Worm (Caenorhabditis elegans) whole organism, late embryonic: ENCODE data around the gene sdz-27.

ENCODE experiments used
- C08G9.2 ChIP-seq: sonication (generic microtip); optimal IDR thresholded peaks from 2 replicates; lab custom pipeline; 2016; ENCODE audit warnings: mild to moderate bottlenecking, missing genetic modification characterization, moderate library complexity, missing compliant biosample characterization
- C38D4.7 ChIP-seq: fragments of 200-800 bp; sonication (Bioruptor generic); optimal IDR thresholded peaks from 2 replicates; lab custom pipeline; 2018; ENCODE audit warnings: mild to moderate bottlenecking, missing genetic modification characterization, moderate library complexity, missing compliant biosample characterization
- F13H6.1 ChIP-seq: sonication (generic microtip); optimal IDR thresholded peaks from 2 replicates; lab custom pipeline; 2016; ENCODE audit warnings: missing genetic modification characterization, missing compliant biosample characterization
- K02D7.2 ChIP-seq: sonication (generic microtip); optimal IDR thresholded peaks from 2 replicates; lab custom pipeline; 2017; ENCODE audit warnings: mild to moderate bottlenecking, missing genetic modification characterization, missing compliant biosample characterization
- K09A11.1 ChIP-seq: sonication (generic microtip); optimal IDR thresholded peaks from 2 replicates; lab custom pipeline; 2017; ENCODE audit warnings: antibody characterized with exemption, mild to moderate bottlenecking, missing genetic modification characterization, missing compliant biosample characterization; ENCODE audit not compliant: insufficient read depth
- T23F11.4 ChIP-seq: fragments of 200-800 bp; sonication (Bioruptor generic); optimal IDR thresholded peaks from 2 replicates; lab custom pipeline; 2018; ENCODE audit warnings: mild to moderate bottlenecking, missing genetic modification characterization, missing compliant biosample characterization
- ama-1 ChIP-seq: fragments of 150-350 bp; optimal IDR thresholded peaks from 2 replicates; lab custom pipeline; 2014
- ceh-14 ChIP-seq: sonication (generic microtip); optimal IDR thresholded peaks from 2 replicates; lab custom pipeline; 2016; ENCODE audit warnings: missing genotype, missing genetic modification characterization, missing compliant biosample characterization
- ceh-22 ChIP-seq: sonication (generic microtip); optimal IDR thresholded peaks from 2 replicates; lab custom pipeline; 2017; ENCODE audit warnings: missing biosample characterization, missing genetic modification characterization
- ceh-30 ChIP-seq: fragments of 150-350 bp; optimal IDR thresholded peaks from 2 replicates; lab custom pipeline; 2014; ENCODE audit warnings: missing biosample characterization, missing genetic modification characterization
- ceh-31 ChIP-seq: sonication (generic microtip); optimal IDR thresholded peaks from 2 replicates; lab custom pipeline; 2016; ENCODE audit warnings: missing genetic modification characterization, missing compliant biosample characterization
- ceh-34 ChIP-seq: sonication (generic microtip); optimal IDR thresholded peaks from 2 replicates; lab custom pipeline; 2016; ENCODE audit warnings: mild to moderate bottlenecking, missing genetic modification characterization, missing compliant biosample characterization
- ceh-9 ChIP-seq: sonication (generic microtip); optimal IDR thresholded peaks from 2 replicates; lab custom pipeline; 2016; ENCODE audit warnings: mild to moderate bottlenecking, missing genetic modification characterization, inconsistent platforms, missing compliant biosample characterization
- che-1 ChIP-seq: sonication (generic microtip); optimal IDR thresholded peaks from 2 replicates; lab custom pipeline; 2016; ENCODE audit warnings: mild to moderate bottlenecking, missing genetic modification characterization, missing compliant biosample characterization
- dmd-4 ChIP-seq: sonication (generic microtip); optimal IDR thresholded peaks from 2 replicates; lab custom pipeline; 2016; ENCODE audit warnings: borderline replicate concordance, missing genetic modification characterization, missing compliant biosample characterization
- elt-2 ChIP-seq: sonication (generic microtip); optimal IDR thresholded peaks from 2 replicates; lab custom pipeline; 2016; ENCODE audit warnings: missing genetic modification reagents, missing genetic modification characterization, missing compliant biosample characterization
- elt-4 ChIP-seq: sonication (generic microtip); optimal IDR thresholded peaks from 2 replicates; lab custom pipeline; 2016; ENCODE audit warnings: missing genetic modification characterization, missing compliant biosample characterization
- eyg-1 ChIP-seq: sonication (generic microtip); optimal IDR thresholded peaks from 2 replicates; lab custom pipeline; 2016; ENCODE audit warnings: missing genotype, missing genetic modification characterization, missing compliant biosample characterization
- hlh-13 ChIP-seq: fragments of 200-800 bp; sonication (Bioruptor generic); optimal IDR thresholded peaks from 2 replicates; lab custom pipeline; 2018; ENCODE audit warnings: mild to moderate bottlenecking, missing genetic modification characterization, missing compliant biosample characterization
- hlh-15 ChIP-seq: sonication (generic microtip); optimal IDR thresholded peaks from 2 replicates; lab custom pipeline; 2016; ENCODE audit warnings: missing genetic modification characterization, missing compliant biosample characterization
- lin-11 ChIP-seq: fragments of 200-800 bp; sonication (Bioruptor generic); optimal IDR thresholded peaks from 2 replicates; lab custom pipeline; 2018; ENCODE audit warnings: mild to moderate bottlenecking, missing genetic modification characterization, missing compliant biosample characterization
- mec-3 ChIP-seq: sonication (generic microtip); optimal IDR thresholded peaks from 2 replicates; lab custom pipeline; 2016; ENCODE audit warnings: borderline replicate concordance, missing genetic modification characterization, missing compliant biosample characterization
- nhr-11 ChIP-seq: fragments of 150-350 bp; optimal IDR thresholded peaks from 2 replicates; lab custom pipeline; 2014; ENCODE audit warnings: missing biosample characterization, missing genetic modification characterization
- nhr-232 ChIP-seq: sonication (generic microtip); optimal IDR thresholded peaks from 2 replicates; lab custom pipeline; 2016; ENCODE audit warnings: missing genetic modification characterization, missing compliant biosample characterization
- odd-2 ChIP-seq: sonication (generic microtip); optimal IDR thresholded peaks from 2 replicates; lab custom pipeline; 2017; ENCODE audit warnings: antibody characterized with exemption, mild to moderate bottlenecking, missing genetic modification characterization, missing compliant biosample characterization
- pag-3 ChIP-seq: sonication (generic microtip); optimal IDR thresholded peaks from 2 replicates; lab custom pipeline; 2016; ENCODE audit warnings: missing compliant biosample characterization, missing genetic modification characterization, borderline replicate concordance
- pat-9 ChIP-seq: fragments of 200-800 bp; sonication (Bioruptor generic); optimal IDR thresholded peaks from 2 replicates; lab custom pipeline; 2018; ENCODE audit warnings: mild to moderate bottlenecking, missing genetic modification characterization, moderate library complexity, missing compliant biosample characterization
- pax-1 ChIP-seq: fragments of 150-350 bp; optimal IDR thresholded peaks from 2 replicates; lab custom pipeline; 2014; ENCODE audit warnings: missing biosample characterization, missing genetic modification characterization
- pqm-1 ChIP-seq: sonication (generic microtip); optimal IDR thresholded peaks from 2 replicates; lab custom pipeline; 2016; ENCODE audit warnings: missing genetic modification characterization, missing compliant biosample characterization
- pros-1 ChIP-seq: fragments of 150-350 bp; optimal IDR thresholded peaks from 2 replicates; lab custom pipeline; 2014; ENCODE audit warnings: missing biosample characterization, missing genetic modification reagents, missing genetic modification characterization
- ref-2 ChIP-seq: sonication (generic microtip); optimal IDR thresholded peaks from 2 replicates; lab custom pipeline; 2016; ENCODE audit warnings: missing genetic modification characterization, missing compliant biosample characterization
- sdc-2 ChIP-seq: sonication (generic microtip); optimal IDR thresholded peaks from 2 replicates; lab custom pipeline; 2016; ENCODE audit warnings: missing genotype, missing genetic modification characterization, missing compliant biosample characterization
- sox-4 ChIP-seq: sonication (generic microtip); optimal IDR thresholded peaks from 2 replicates; lab custom pipeline; 2017; ENCODE audit warnings: mild to moderate bottlenecking, missing genetic modification characterization, inconsistent platforms, missing compliant biosample characterization
- syd-9 ChIP-seq: sonication (generic microtip); optimal IDR thresholded peaks from 2 replicates; lab custom pipeline; 2016; ENCODE audit warnings: mild to moderate bottlenecking, missing genetic modification characterization, moderate library complexity, missing compliant biosample characterization
- tbx-2 ChIP-seq: sonication (generic microtip); optimal IDR thresholded peaks from 2 replicates; lab custom pipeline; 2016; ENCODE audit warnings: missing genetic modification characterization, missing compliant biosample characterization
- tbx-7 ChIP-seq: sonication (generic microtip); optimal IDR thresholded peaks from 2 replicates; lab custom pipeline; 2016; ENCODE audit warnings: missing genotype, missing genetic modification characterization, missing compliant biosample characterization
- ttx-3 ChIP-seq: sonication (generic microtip); optimal IDR thresholded peaks from 2 replicates; lab custom pipeline; 2016; ENCODE audit warnings: missing genetic modification reagents, missing genetic modification characterization, missing compliant biosample characterization
- unc-42 ChIP-seq: sonication (generic microtip); optimal IDR thresholded peaks from 2 replicates; lab custom pipeline; 2016; ENCODE audit warnings: missing genotype, missing genetic modification characterization, missing compliant biosample characterization
- unc-86 ChIP-seq: sonication (generic microtip); optimal IDR thresholded peaks from 2 replicates; lab custom pipeline; 2016; ENCODE audit warnings: missing genetic modification characterization, missing compliant biosample characterization
- zip-5 ChIP-seq: sonication (generic microtip); optimal IDR thresholded peaks from 2 replicates; lab custom pipeline; 2016; ENCODE audit warnings: missing genetic modification characterization, missing compliant biosample characterization
- ztf-16 ChIP-seq: sonication (generic microtip); optimal IDR thresholded peaks from 2 replicates; lab custom pipeline; 2017; ENCODE audit warnings: missing genetic modification characterization, missing compliant biosample characterization

The sdz-27 gene

ce11 chrIV:11162451-11162850 lies 24.4 kb upstream of the sdz-27 start, which contains the start of gene fbxb-9:
Gene fbxb-9 (minus strand): TSS chrIV:11162551.
- no peak for TF ChIP-seq pag-3
- no peak for TF ChIP-seq tbx-2 (tag; lab: Kevin White, UChicago)
- no peak for TF ChIP-seq K09A11.1 (tag; lab: Kevin White, UChicago)
- no peak for TF ChIP-seq ama-1 (lab: Kevin White, UChicago)
- no peak for TF ChIP-seq ceh-31
- TF ChIP-seq T23F11.4 (GFP tag; lab: Kevin White, UChicago), result no peak
- no peak for TF ChIP-seq pqm-1
- TF ChIP-seq unc-86, result no peak
- TF ChIP-seq tbx-7 (tag; lab: Kevin White, UChicago), result no peak
- TF ChIP-seq pat-9 (tag; lab: Kevin White, UChicago), result no peak
- no peak for TF ChIP-seq elt-2 (tag; lab: Kevin White, UChicago)
- no peak for TF ChIP-seq elt-4 (tag; lab: Kevin White, UChicago)
- TF ChIP-seq dmd-4 (tag; lab: Kevin White, UChicago), result no peak
- no peak for TF ChIP-seq ceh-14
- TF ChIP-seq ceh-9 (tag; lab: Kevin White, UChicago), result no peak

ce11 chrIV:11164831-11165230 lies 22.0 kb upstream of the sdz-27 start, which contains the start of gene C08F8.6:
Gene C08F8.6 (minus strand): TSS chrIV:11164931.
- TF ChIP-seq nhr-11 (tag; lab: Kevin White, UChicago) (no peak), ref-2 (tag; lab: Kevin White, UChicago) (no peak), syd-9 (tag; lab: Kevin White, UChicago) (no peak)

ce11 chrIV:11169652-11170051 lies 17.2 kb upstream of the sdz-27 start, which contains the start of gene nhr-67:
Gene nhr-67 (plus strand): TSS chrIV:11169748.
- TF ChIP-seq ttx-3 (tag; lab: Kevin White, UChicago), result no peak
- TF ChIP-seq unc-42 (tag; lab: Kevin White, UChicago), result no peak
- TF ChIP-seq sdc-2 (tag; lab: Kevin White, UChicago), result no peak
- no peak for TF ChIP-seq hlh-13 (GFP tag; lab: Kevin White, UChicago)
- no peak for TF ChIP-seq ceh-30
- no peak for TF ChIP-seq eyg-1 (tag; lab: Kevin White, UChicago)
- TF ChIP-seq pros-1, result no peak

ce11 chrIV:11174772-11175171 lies 12.1 kb upstream of the sdz-27 start:
- TF ChIP-seq pax-1 (tag; lab: Kevin White, UChicago) (no peak), sdc-2 (tag; lab: Kevin White, UChicago) (no peak), mec-3 (tag; lab: Kevin White, UChicago) (no peak), nhr-232 (tag; lab: Kevin White, UChicago) (no peak), odd-2 (tag; lab: Kevin White, UChicago) (no peak)

- TF ChIP-seq ztf-16 (no peak), elt-2 (tag; lab: Kevin White, UChicago) (no peak), ceh-9 (tag; lab: Kevin White, UChicago) (no peak), ceh-22 (tag; lab: Kevin White, UChicago) (no peak), K09A11.1 (tag; lab: Kevin White, UChicago) (no peak), zip-5 (no peak), elt-4 (tag; lab: Kevin White, UChicago) (no peak), pat-9 (tag; lab: Kevin White, UChicago) (no peak), F13H6.1 (tag; lab: Kevin White, UChicago) (no peak), pqm-1 (no peak), lin-11 (tag; lab: Kevin White, UChicago) (no peak), C38D4.7 (GFP tag; lab: Kevin White, UChicago) (no peak), hlh-15 (no peak), ref-2 (tag; lab: Kevin White, UChicago) (no peak), K02D7.2 (tag; lab: Kevin White, UChicago) (no peak), che-1 (tag; lab: Kevin White, UChicago) (no peak), tbx-7 (tag; lab: Kevin White, UChicago) (no peak), sox-4 (tag; lab: Kevin White, UChicago) (no peak), ceh-34 (tag; lab: Kevin White, UChicago) (no peak), C08G9.2 (tag; lab: Kevin White, UChicago) (no peak)
Measured at ce11 chrIV:11176967-11177366, 9.9 kb upstream of the sdz-27 start, which contains the start of gene rap-3. Gene rap-3 (plus strand): TSS chrIV:11177267.
